Worm (Caenorhabditis elegans): ENCODE results near the gene ZK180.6.

Gene ZK180.6

DNA sequence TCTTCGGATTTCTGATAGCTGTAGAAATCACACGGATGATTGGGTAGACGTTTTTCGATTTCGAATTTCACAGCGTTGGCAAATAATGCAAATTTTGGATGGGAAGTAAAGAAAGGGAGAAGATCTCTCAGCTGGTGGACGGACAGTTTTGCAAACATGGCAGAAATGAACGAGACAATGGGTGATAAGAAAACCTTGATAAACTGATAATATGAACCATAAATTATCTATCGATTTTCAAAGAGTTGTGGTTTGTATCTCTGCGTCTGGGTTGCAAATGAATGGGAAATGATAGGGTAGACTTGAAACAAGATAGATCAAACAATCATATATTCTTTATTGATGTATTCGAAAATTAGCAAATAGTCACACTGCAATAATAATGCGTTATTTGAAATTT, 5.3 kb upstream of the ZK180.6 start, which contains the start of gene ZK185.3:
Gene ZK185.3, minus strand, starts transcription at position 263 of the 400 bp plus-strand sequence.
- TF ChIP-seq cog-1 (tag; optimal IDR thresholded peaks at IDR 0.05) (no peak), ztf-29 (GFP tag; IDR thresholded peaks at IDR 0.05) (no peak), T22C8.4 (GFP tag; IDR thresholded peaks at IDR 0.05) (no peak), med-1 (GFP tag; optimal IDR thresholded peaks at IDR 0.05; ENCODE audit: insufficient read depth) (no peak), klf-2 (GFP tag; conservative IDR thresholded peaks at IDR 0.05) (no peak), ztf-23 (GFP tag; IDR thresholded peaks at IDR 0.05) (no peak), flt-1 (GFP tag; IDR thresholded peaks at IDR 0.05) (no peak)

DNA sequence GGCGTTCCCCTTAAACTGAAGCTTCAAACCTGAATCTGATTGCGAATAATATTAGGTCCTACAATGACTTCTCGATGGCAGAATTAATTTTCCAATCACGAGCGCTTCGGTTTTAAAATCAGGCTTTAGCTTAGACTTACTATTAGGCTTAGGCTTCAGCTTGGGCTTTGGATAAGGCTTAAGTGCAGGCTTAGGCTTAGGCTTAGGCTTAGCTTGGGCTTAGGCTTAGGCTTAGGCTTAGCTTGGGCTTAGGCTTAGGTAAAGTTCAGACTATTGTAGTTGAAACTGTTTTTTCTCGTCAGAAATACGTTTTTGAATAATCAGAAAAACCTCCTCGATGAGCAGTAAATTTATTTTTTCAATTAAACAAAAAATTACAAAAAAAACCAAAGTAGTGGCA, 1.9 kb upstream of the ZK180.6 start:
- no peak for TF ChIP-seq ref-1 (GFP tag; conservative IDR thresholded peaks at IDR 0.05)
- TF ChIP-seq T22C8.4 (GFP tag; IDR thresholded peaks at IDR 0.05), result no peak
- no peak for TF ChIP-seq klf-2 (GFP tag; conservative IDR thresholded peaks at IDR 0.05)
- no peak for TF ChIP-seq cog-1 (tag; optimal IDR thresholded peaks at IDR 0.05)
- no peak for TF ChIP-seq ztf-23 (GFP tag; IDR thresholded peaks at IDR 0.05)
- no peak for TF ChIP-seq flt-1 (GFP tag; IDR thresholded peaks at IDR 0.05)
- no peak for TF ChIP-seq med-1 (GFP tag; optimal IDR thresholded peaks at IDR 0.05; ENCODE audit: insufficient read depth)
- no peak for TF ChIP-seq tab-1 (GFP tag; IDR thresholded peaks at IDR 0.05)

DNA sequence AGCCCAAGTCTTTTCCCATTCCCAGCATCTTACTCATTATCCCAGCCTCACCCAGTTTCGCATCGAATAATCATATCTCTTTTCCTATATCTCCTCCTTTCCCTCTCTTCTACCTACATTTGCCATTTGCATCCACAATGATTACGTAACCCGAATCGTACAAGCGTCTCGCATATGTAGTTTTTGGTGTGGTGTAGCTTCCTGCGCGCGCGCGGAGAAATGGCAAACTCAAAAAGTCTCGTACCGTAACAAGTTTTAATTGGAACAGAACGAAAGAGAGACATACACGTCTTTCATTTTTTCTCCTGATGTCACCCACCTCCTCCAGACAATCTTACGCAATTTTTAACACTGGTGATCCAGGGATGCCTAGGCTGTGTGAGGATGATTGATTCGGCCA, 1.2 kb upstream of the ZK180.6 start:
- TF ChIP-seq klf-2 (GFP tag; conservative IDR thresholded peaks at IDR 0.05) (no peak), flt-1 (GFP tag; IDR thresholded peaks at IDR 0.05) (no peak), ztf-29 (GFP tag; IDR thresholded peaks at IDR 0.05) (no peak), cog-1 (tag; optimal IDR thresholded peaks at IDR 0.05) (no peak), med-1 (GFP tag; optimal IDR thresholded peaks at IDR 0.05; ENCODE audit: insufficient read depth) (no peak), ref-1 (GFP tag; conservative IDR thresholded peaks at IDR 0.05) (no peak), tab-1 (GFP tag; IDR thresholded peaks at IDR 0.05) (no peak), ztf-23 (GFP tag; IDR thresholded peaks at IDR 0.05) (no peak), T22C8.4 (GFP tag; IDR thresholded peaks at IDR 0.05) (no peak)

DNA sequence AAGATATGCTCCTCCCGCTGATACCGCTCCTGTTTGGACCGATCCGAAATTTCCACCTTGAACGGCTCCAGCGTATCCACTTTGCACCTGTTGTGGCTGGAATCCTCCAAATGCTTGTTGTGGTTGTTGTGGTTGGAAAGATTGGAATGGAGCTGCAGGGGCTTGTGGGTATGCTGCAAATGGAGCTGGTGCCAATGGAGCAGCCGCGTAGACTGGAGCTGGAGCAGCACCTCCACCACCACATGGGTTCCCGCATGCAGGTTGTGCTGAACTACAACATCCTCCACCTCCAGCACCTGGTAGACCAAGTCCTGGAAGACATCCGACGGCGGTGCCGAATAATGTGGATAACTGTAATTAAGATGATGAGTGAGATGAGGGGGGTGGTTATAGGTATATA, 1.4 kb downstream of the ZK180.6 start:
- TF ChIP-seq ztf-29 (GFP tag; IDR thresholded peaks at IDR 0.05) (no peak), ztf-23 (GFP tag; IDR thresholded peaks at IDR 0.05) (no peak), flt-1 (GFP tag; IDR thresholded peaks at IDR 0.05) (no peak), tab-1 (GFP tag; IDR thresholded peaks at IDR 0.05) (no peak), ref-1 (GFP tag; conservative IDR thresholded peaks at IDR 0.05) (no peak), klf-2 (GFP tag; conservative IDR thresholded peaks at IDR 0.05) (no peak), cog-1 (tag; optimal IDR thresholded peaks at IDR 0.05) (no peak)

DNA sequence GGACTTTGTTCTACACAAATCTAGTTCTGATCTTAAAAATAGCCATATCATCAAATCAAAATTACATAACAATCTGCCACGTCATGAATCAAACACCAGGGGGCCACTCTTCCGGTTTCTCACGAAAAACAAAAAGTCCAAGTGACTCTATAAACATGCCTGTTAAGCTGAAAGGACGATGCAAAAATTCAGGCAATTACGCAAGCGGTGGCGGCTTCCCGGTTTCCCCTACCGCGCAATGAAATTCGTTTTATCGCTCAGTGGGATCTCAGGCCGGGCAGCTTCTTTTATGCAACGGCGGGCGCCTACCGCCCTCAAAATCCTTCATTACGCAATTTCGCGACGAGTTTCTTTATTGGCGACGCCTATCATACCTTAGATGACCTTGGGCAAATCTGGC, 5.1 kb downstream of the ZK180.6 start:
- TF ChIP-seq T22C8.4 (GFP tag; IDR thresholded peaks at IDR 0.05) (no peak), cog-1 (tag; optimal IDR thresholded peaks at IDR 0.05) (no peak), klf-2 (GFP tag; conservative IDR thresholded peaks at IDR 0.05) (no peak), tab-1 (GFP tag; IDR thresholded peaks at IDR 0.05) (no peak), ztf-29 (GFP tag; IDR thresholded peaks at IDR 0.05) (no peak), flt-1 (GFP tag; IDR thresholded peaks at IDR 0.05) (no peak), ref-1 (GFP tag; conservative IDR thresholded peaks at IDR 0.05) (no peak), med-1 (GFP tag; optimal IDR thresholded peaks at IDR 0.05; ENCODE audit: insufficient read depth) (no peak), ztf-23 (GFP tag; IDR thresholded peaks at IDR 0.05) (no peak)

DNA sequence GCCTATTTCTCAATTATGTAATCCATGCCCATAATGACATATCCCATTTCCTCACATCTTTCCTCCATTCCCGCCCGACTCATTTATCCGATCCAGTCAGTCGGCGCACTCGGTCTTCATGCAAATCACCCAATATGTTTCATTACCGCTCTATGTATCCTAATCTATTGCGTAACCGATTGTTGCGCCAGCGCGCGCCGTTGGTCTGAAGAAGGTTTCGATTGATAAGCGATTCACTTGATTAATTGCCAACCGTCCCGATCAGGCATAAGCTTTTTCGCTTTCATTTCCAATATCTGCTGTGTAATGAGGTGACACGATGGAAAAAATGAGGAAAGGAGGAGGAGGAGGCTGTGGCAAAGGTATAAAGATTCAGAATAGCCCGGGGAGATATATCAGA, 6.7 kb downstream of the ZK180.6 start:
- TF ChIP-seq klf-2 (GFP tag; conservative IDR thresholded peaks at IDR 0.05) (no peak), med-1 (GFP tag; optimal IDR thresholded peaks at IDR 0.05; ENCODE audit: insufficient read depth) (no peak), T22C8.4 (GFP tag; IDR thresholded peaks at IDR 0.05) (no peak), flt-1 (GFP tag; IDR thresholded peaks at IDR 0.05) (no peak), ref-1 (GFP tag; conservative IDR thresholded peaks at IDR 0.05) (no peak), cog-1 (tag; optimal IDR thresholded peaks at IDR 0.05) (no peak), tab-1 (GFP tag; IDR thresholded peaks at IDR 0.05) (no peak), ztf-23 (GFP tag; IDR thresholded peaks at IDR 0.05) (no peak), ztf-29 (GFP tag; IDR thresholded peaks at IDR 0.05) (no peak)

DNA sequence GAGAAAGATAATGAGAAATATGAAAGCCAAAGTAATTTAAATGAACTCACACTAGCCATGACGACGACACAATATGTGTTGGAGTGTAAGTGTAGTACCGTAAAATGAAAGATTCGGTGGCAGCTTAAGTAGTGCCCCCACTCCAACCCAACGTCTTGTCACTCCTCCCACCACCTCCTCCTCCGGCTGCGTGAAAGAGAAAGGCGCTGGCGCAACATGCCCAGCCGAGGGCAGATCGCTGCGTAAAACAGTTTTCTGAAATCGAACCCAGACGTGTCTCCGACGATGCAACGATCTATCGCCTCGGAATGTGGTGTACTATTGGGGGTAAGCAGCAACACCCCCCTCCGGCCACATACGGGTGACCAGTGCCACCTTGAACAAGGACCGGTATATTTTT, 7.8 kb downstream of the ZK180.6 start, which contains the start of gene ZK180.5:
Gene ZK180.5, minus strand, starts transcription at position 101 of the 400 bp plus-strand sequence.
- TF ChIP-seq ref-1 (GFP tag; conservative IDR thresholded peaks at IDR 0.05) (no peak), flt-1 (GFP tag; IDR thresholded peaks at IDR 0.05) (no peak), tab-1 (GFP tag; IDR thresholded peaks at IDR 0.05) (no peak), ztf-29 (GFP tag; IDR thresholded peaks at IDR 0.05) (no peak), ztf-23 (GFP tag; IDR thresholded peaks at IDR 0.05) (no peak), T22C8.4 (GFP tag; IDR thresholded peaks at IDR 0.05) (no peak), klf-2 (GFP tag; conservative IDR thresholded peaks at IDR 0.05) (no peak), cog-1 (tag; optimal IDR thresholded peaks at IDR 0.05) (no peak), med-1 (GFP tag; optimal IDR thresholded peaks at IDR 0.05; ENCODE audit: insufficient read depth) (no peak)

DNA sequence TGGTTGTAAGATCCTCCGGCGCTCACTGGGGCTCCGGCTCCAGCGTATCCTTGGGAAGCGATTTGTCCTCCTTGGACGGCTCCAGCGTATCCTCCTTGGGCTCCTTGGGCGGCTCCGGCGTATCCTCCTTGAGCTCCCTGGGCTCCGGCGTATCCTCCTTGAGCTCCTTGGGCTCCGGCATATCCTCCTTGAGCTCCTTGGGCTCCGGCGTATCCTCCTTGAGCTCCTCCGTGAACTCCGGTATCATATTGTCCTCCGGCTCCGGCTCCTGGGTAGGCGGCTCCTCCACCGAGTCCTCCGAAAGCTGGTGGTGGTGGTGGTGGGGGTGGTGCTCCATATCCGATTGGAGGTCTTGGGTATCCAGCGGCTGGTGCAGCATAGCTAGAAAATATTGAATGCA, 8.4 kb downstream of the ZK180.6 start:
- no peak for TF ChIP-seq T22C8.4 (GFP tag; IDR thresholded peaks at IDR 0.05)
- no peak for TF ChIP-seq flt-1 (GFP tag; IDR thresholded peaks at IDR 0.05)
- no peak for TF ChIP-seq ztf-23 (GFP tag; IDR thresholded peaks at IDR 0.05)
- TF ChIP-seq klf-2 (GFP tag; conservative IDR thresholded peaks at IDR 0.05), result no peak
- no peak for TF ChIP-seq ztf-29 (GFP tag; IDR thresholded peaks at IDR 0.05)
- no peak for TF ChIP-seq ref-1 (GFP tag; conservative IDR thresholded peaks at IDR 0.05)
- TF ChIP-seq cog-1 (tag; optimal IDR thresholded peaks at IDR 0.05), result no peak
- TF ChIP-seq med-1 (GFP tag; optimal IDR thresholded peaks at IDR 0.05; ENCODE audit: insufficient read depth), result no peak
- TF ChIP-seq tab-1 (GFP tag; IDR thresholded peaks at IDR 0.05), result no peak

DNA sequence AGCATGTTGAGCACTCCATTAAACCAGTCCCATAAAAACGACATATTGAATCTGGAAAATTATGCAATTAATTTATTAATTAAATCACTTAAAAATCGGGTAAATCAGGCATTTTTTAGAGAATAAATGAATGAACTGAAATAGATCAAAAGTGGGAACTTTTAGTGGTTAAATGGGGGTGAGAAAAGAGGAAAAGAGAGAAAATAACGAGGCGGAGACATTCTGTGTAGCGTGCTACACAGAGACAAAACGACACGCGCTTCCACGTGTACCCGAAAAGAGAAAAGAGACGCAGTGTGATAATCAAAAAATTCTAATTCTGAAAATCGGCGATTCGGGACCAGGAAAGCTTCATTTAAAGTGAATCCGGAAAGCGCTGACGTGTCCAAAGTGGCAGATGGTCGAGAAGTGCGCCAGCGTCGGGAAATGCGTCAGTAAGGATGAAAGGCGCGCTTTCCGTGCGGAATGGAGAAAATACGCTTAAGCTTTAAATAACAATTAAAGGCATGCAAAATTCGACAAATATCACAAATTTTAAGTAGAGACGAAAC, 11.5 kb downstream of the ZK180.6 start, which contains the start of gene sar-1:
Gene sar-1, minus strand, starts transcription at position 51 of the 551 bp plus-strand sequence.
- peak; percentile 75; the same call in 1 of the 2 replicates for TF ChIP-seq ztf-29 (GFP tag; IDR thresholded peaks at IDR 0.05)
- no peak; the same call in 1 of the 2 replicates for TF ChIP-seq tab-1 (GFP tag; IDR thresholded peaks at IDR 0.05)
- peak; percentile 12 for TF ChIP-seq cog-1 (tag; optimal IDR thresholded peaks at IDR 0.05)
- TF ChIP-seq ref-1 (GFP tag; conservative IDR thresholded peaks at IDR 0.05), result no peak
- no peak for TF ChIP-seq klf-2 (GFP tag; conservative IDR thresholded peaks at IDR 0.05)
- 0 out of 2 replicates have a peak, but pooled peaks have one; percentile 22 for TF ChIP-seq flt-1 (GFP tag; IDR thresholded peaks at IDR 0.05)
- peak; percentile 3 for TF ChIP-seq med-1 (GFP tag; optimal IDR thresholded peaks at IDR 0.05; ENCODE audit: insufficient read depth)
- 0 out of 2 replicates have a peak, but pooled peaks have one; percentile 28 for TF ChIP-seq ztf-23 (GFP tag; IDR thresholded peaks at IDR 0.05)

Measured in whole organism, midembryonic.